Fruit fly (Drosophila melanogaster) whole organism, adult: ENCODE measurements around the gene CG7420.

ENCODE experiments used
- CG11617 ChIP-seq: fragments of 200-800 bp; sonication (Bioruptor generic); optimal IDR thresholded peaks from 2 replicates; lab custom pipeline; 2017; ENCODE audit warnings: mild to moderate bottlenecking, missing biosample characterization, missing genetic modification reagents, missing genetic modification characterization
- CG12768 ChIP-seq: fragments of 200-800 bp; sonication (Bioruptor generic); optimal IDR thresholded peaks from 2 replicates; lab custom pipeline; 2017; ENCODE audit warnings: missing biosample characterization, missing genetic modification characterization, mild to moderate bottlenecking, moderate library complexity, missing genetic modification reagents
- CG14711 ChIP-seq: fragments of 200-800 bp; sonication (Bioruptor generic); optimal IDR thresholded peaks from 2 replicates; lab custom pipeline; 2018; ENCODE audit warnings: missing biosample characterization, mild to moderate bottlenecking, missing genetic modification characterization, moderate library complexity
- CG33017 ChIP-seq: fragments of 200-800 bp; sonication (Bioruptor generic); optimal IDR thresholded peaks from 2 replicates; lab custom pipeline; 2018; ENCODE audit warnings: missing biosample characterization, mild to moderate bottlenecking, missing genetic modification characterization, moderate library complexity
- CG7045 ChIP-seq: fragments of 200-800 bp; sonication (Bioruptor generic); optimal IDR thresholded peaks from 2 replicates; lab custom pipeline; 2017; ENCODE audit warnings: missing biosample characterization, mild to moderate bottlenecking, missing genetic modification characterization
- Clk ChIP-seq: fragments of 200-800 bp; sonication (Bioruptor generic); optimal IDR thresholded peaks from 2 replicates; lab custom pipeline; 2017; ENCODE audit warnings: missing biosample characterization, missing genetic modification characterization
- bab1 ChIP-seq: fragments of 200-800 bp; sonication (Bioruptor generic); optimal IDR thresholded peaks from 3 replicates; lab custom pipeline; 2019; ENCODE audit warnings: missing biosample characterization, mild to moderate bottlenecking, missing genetic modification characterization, moderate library complexity
- kay ChIP-seq: fragments of 200-800 bp; sonication (Bioruptor generic); peaks from one replicate; lab custom pipeline; 2016; ENCODE audit warnings: missing biosample characterization, missing genetic modification characterization, borderline replicate concordance
- pad ChIP-seq: fragments of 200-800 bp; sonication (Bioruptor generic); optimal IDR thresholded peaks from 3 replicates; lab custom pipeline; 2017; ENCODE audit warnings: missing biosample characterization, missing genetic modification characterization, mild to moderate bottlenecking, moderate library complexity, missing genetic modification reagents
- tj ChIP-seq: fragments of 200-800 bp; sonication (Bioruptor generic); optimal IDR thresholded peaks from 3 replicates; lab custom pipeline; 2017; ENCODE audit warnings: missing biosample characterization, mild to moderate bottlenecking, missing genetic modification characterization, moderate library complexity
- toe ChIP-seq: fragments of 200-800 bp; sonication (Bioruptor generic); optimal IDR thresholded peaks from 2 replicates; lab custom pipeline; 2016; ENCODE audit warnings: missing biosample characterization, missing genetic modification characterization

DNA sequence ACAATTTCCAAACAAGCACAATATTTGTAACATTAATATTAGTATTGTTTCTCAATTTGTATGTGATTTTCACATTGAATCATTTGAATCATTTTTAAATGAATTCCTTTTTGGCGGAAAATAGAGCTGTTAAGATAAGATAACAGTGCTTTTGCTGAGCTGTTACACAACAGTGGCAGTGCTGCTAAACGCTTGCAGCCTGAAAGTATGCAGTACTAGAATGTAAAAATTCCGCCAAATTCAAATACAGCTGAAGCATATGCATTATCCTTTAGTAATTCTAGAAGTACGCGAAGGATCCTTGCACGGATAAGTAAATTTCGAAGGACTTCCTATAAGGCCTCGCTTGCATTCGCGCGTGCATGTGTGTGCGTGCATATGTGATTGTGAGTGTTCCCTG lies 1.6 kb upstream of the CG7420 start:
- TF ChIP-seq pad (no peak), CG33017 (no peak), Clk (GFP tag; lab: Kevin White, UChicago) (no peak), CG14711 (tag; lab: Kevin White, UChicago) (no peak), CG11617 (GFP tag; lab: Kevin White, UChicago) (no peak), kay (no peak), tj (GFP tag; lab: Kevin White, UChicago) (no peak), toe (GFP tag; lab: Kevin White, UChicago) (no peak), bab1 (GFP tag; lab: Kevin White, UChicago) (no peak), CG7045 (GFP tag; lab: Kevin White, UChicago) (no peak), CG12768 (GFP tag; lab: Kevin White, UChicago) (no peak)
